Worm (Caenorhabditis elegans) whole organism, L2 larva: ENCODE measurements around the gene daf-9.

Source experiments
- C34F6.9 ChIP-seq: fragments of 150-350 bp; optimal IDR thresholded peaks from 2 replicates; lab custom pipeline; 2014; ENCODE audit warnings: missing biosample characterization, missing genetic modification characterization
- aly-2 ChIP-seq: fragments of 150-350 bp; optimal IDR thresholded peaks from 2 replicates; lab custom pipeline; 2014; ENCODE audit warnings: missing biosample characterization, missing genetic modification characterization
- ama-1 ChIP-seq: fragments of 150-350 bp; optimal IDR thresholded peaks from 2 replicates; lab custom pipeline; 2018; ENCODE audit warnings: inconsistent platforms
- unc-39 ChIP-seq: fragments of 150-350 bp; optimal IDR thresholded peaks from 2 replicates; lab custom pipeline; 2014; ENCODE audit warnings: missing biosample characterization, missing genetic modification characterization
- unc-62 ChIP-seq: fragments of 150-350 bp; optimal IDR thresholded peaks from 2 replicates; lab custom pipeline; 2014; ENCODE audit warnings: missing biosample characterization, missing genetic modification reagents, missing genetic modification characterization
- ztf-1 ChIP-seq: fragments of 200-800 bp; sonication (Bioruptor generic); conservative IDR thresholded peaks from 2 replicates; pipeline ENCODE4 v1.3.6; 2022; ENCODE audit warnings: missing genetic modification characterization, missing compliant biosample characterization
- ztf-4 ChIP-seq: fragments of 150-350 bp; optimal IDR thresholded peaks from 2 replicates; lab custom pipeline; 2014; ENCODE audit warnings: missing biosample characterization, missing genetic modification characterization

- TF ChIP-seq ztf-4 (tag; lab: Kevin White, UChicago), result no peak
- no peak for TF ChIP-seq ztf-1 (GFP tag; lab: Robert Waterston, UW)
- no peak for TF ChIP-seq ama-1
- TF ChIP-seq aly-2 (tag; lab: Kevin White, UChicago), result no peak
- TF ChIP-seq unc-39, result no peak
- TF ChIP-seq C34F6.9 (tag; lab: Kevin White, UChicago), result no peak
- TF ChIP-seq unc-62 (GFP tag; lab: Kevin White, UChicago), result no peak
Measured at ce11 chrX:6205325-6205724, 8.6 kb downstream of the daf-9 start.
